Worm (Caenorhabditis elegans) whole organism, L4 larva: ENCODE data around the gene Y34B4A.4.

Experiments used
- daf-16 ChIP-seq, 3 experiments: sonication (generic microtip); optimal IDR thresholded peaks; 2 replicates each; lab custom pipeline; 2016 to 2017; ENCODE audit warnings: missing genetic modification characterization in 3 of 3, missing genetic modification reagents in 3 of 3, mild to moderate bottlenecking in 2 of 3, missing compliant biosample characterization in 2 of 3, missing biosample characterization in 1 of 3, moderate library complexity in 1 of 3
- lin-39 ChIP-seq: fragments of 150-350 bp; optimal IDR thresholded peaks from 2 replicates; lab custom pipeline; 2014; ENCODE audit warnings: missing biosample characterization, missing genetic modification reagents, missing genetic modification characterization
- lir-3 ChIP-seq: sonication (generic microtip); optimal IDR thresholded peaks from 2 replicates; lab custom pipeline; 2016; ENCODE audit warnings: mild to moderate bottlenecking, missing genetic modification characterization, missing compliant biosample characterization
- nhr-102 ChIP-seq: sonication (generic microtip); optimal IDR thresholded peaks from 2 replicates; lab custom pipeline; 2016; ENCODE audit warnings: mild to moderate bottlenecking, missing genetic modification characterization, moderate library complexity, missing compliant biosample characterization

- TF ChIP-seq lir-3 (tag; lab: Kevin White, UChicago) (no peak), nhr-102 (tag; lab: Kevin White, UChicago) (no peak), daf-16 (GFP tag; optimal IDR thresholded peaks at IDR 0.05; lab: Kevin White, UChicago) (no peak), daf-16 (tag; optimal IDR thresholded peaks at IDR 0.05; lab: Kevin White, UChicago) (no peak), lin-39 (no peak)
Measured at ce11 chrX:5248754-5249153, 15.4 kb upstream of the Y34B4A.4 start.
